Worm (Caenorhabditis elegans) whole organism, early embryonic: ENCODE data around the gene F09C8.1.

ENCODE experiments used
- B0310.2 ChIP-seq: sonication (generic microtip); optimal IDR thresholded peaks from 2 replicates; lab custom pipeline; 2016; ENCODE audit warnings: mild to moderate bottlenecking, missing genetic modification characterization, missing compliant biosample characterization
- F13C5.2 ChIP-seq: sonication (generic microtip); optimal IDR thresholded peaks from 2 replicates; lab custom pipeline; 2017; ENCODE audit warnings: mild to moderate bottlenecking, missing genetic modification characterization, inconsistent platforms, missing compliant biosample characterization
- aly-1 ChIP-seq: sonication (generic microtip); optimal IDR thresholded peaks from 2 replicates; lab custom pipeline; 2016; ENCODE audit warnings: missing genetic modification characterization, missing compliant biosample characterization
- ama-1 ChIP-seq: fragments of 150-350 bp; optimal IDR thresholded peaks from 2 replicates; lab custom pipeline; 2014
- ceh-13 ChIP-seq: fragments of 200-800 bp; sonication (Bioruptor generic); optimal IDR thresholded peaks from 2 replicates; lab custom pipeline; 2018; ENCODE audit warnings: mild to moderate bottlenecking, missing genetic modification characterization, missing compliant biosample characterization
- ceh-36 ChIP-seq: sonication (generic microtip); optimal IDR thresholded peaks from 2 replicates; lab custom pipeline; 2016; ENCODE audit warnings: missing genetic modification characterization, inconsistent platforms, missing compliant biosample characterization
- ets-7 ChIP-seq: sonication (generic microtip); optimal IDR thresholded peaks from 2 replicates; lab custom pipeline; 2016; ENCODE audit warnings: missing genotype, missing genetic modification characterization, missing compliant biosample characterization
- flt-1 ChIP-seq: fragments of 200-800 bp; sonication (Bioruptor generic); IDR thresholded peaks from 2 replicates; pipeline ENCODE4 v1.3.6; 2022; ENCODE audit warnings: missing genetic modification characterization, missing compliant biosample characterization
- hmbx-1 ChIP-seq: sonication (generic microtip); optimal IDR thresholded peaks from 2 replicates; lab custom pipeline; 2016; ENCODE audit warnings: mild to moderate bottlenecking, missing genetic modification characterization, missing compliant biosample characterization
- hmg-4 ChIP-seq: fragments of 200-800 bp; sonication (Bioruptor generic); optimal IDR thresholded peaks from 2 replicates; lab custom pipeline; 2018; ENCODE audit warnings: mild to moderate bottlenecking, missing genetic modification characterization, missing compliant biosample characterization
- hnd-1 ChIP-seq: sonication (generic microtip); optimal IDR thresholded peaks from 2 replicates; lab custom pipeline; 2016; ENCODE audit warnings: missing genetic modification characterization, missing compliant biosample characterization
- pes-1 ChIP-seq: fragments of 200-800 bp; sonication (Bioruptor generic); IDR thresholded peaks from 2 replicates; pipeline ENCODE4 v1.3.6; 2022; ENCODE audit warnings: missing genetic modification reagents, missing genetic modification characterization, missing compliant biosample characterization
- scrt-1 ChIP-seq: fragments of 200-800 bp; sonication (Bioruptor generic); IDR thresholded peaks from 2 replicates; pipeline ENCODE4 v1.3.6; 2022; ENCODE audit warnings: missing genetic modification characterization, missing compliant biosample characterization
- sea-1 ChIP-seq: fragments of 200-800 bp; sonication (Bioruptor generic); conservative IDR thresholded peaks from 2 replicates; pipeline ENCODE4 v1.3.6; 2022; ENCODE audit warnings: missing genetic modification characterization, missing compliant biosample characterization
- tbx-11 ChIP-seq: fragments of 200-800 bp; sonication (Bioruptor generic); IDR thresholded peaks from 2 replicates; pipeline ENCODE4 v1.3.6; 2022; ENCODE audit warnings: missing genetic modification characterization, missing compliant biosample characterization
- tbx-37 ChIP-seq: fragments of 200-800 bp; sonication (Bioruptor generic); conservative IDR thresholded peaks from 2 replicates; pipeline ENCODE4 v1.3.6; 2022; ENCODE audit warnings: missing genetic modification reagents, missing genetic modification characterization, missing compliant biosample characterization
- tra-4 ChIP-seq: sonication (generic microtip); optimal IDR thresholded peaks from 2 replicates; lab custom pipeline; 2017; ENCODE audit warnings: missing genetic modification characterization, missing compliant biosample characterization

F09C8.1 gene

ce11 chrX:16131044-16131443 is 32.3 kb downstream of the F09C8.1 start:
- TF ChIP-seq flt-1 (GFP tag; lab: Robert Waterston, UW) (no peak), B0310.2 (tag; lab: Kevin White, UChicago) (no peak), hmbx-1 (no peak), hmg-4 (GFP tag; lab: Kevin White, UChicago) (peak; percentile 20), tbx-11 (no peak)

ce11 chrX:16130213-16130612 is 33.1 kb downstream of the F09C8.1 start:
- no peak for TF ChIP-seq F13C5.2 (tag; lab: Kevin White, UChicago)
- TF ChIP-seq scrt-1 (GFP tag; lab: Robert Waterston, UW), result no peak
- no peak for TF ChIP-seq hnd-1 (tag; lab: Kevin White, UChicago)
- no peak for TF ChIP-seq ets-7 (tag; lab: Kevin White, UChicago)
- TF ChIP-seq tra-4, result no peak
- TF ChIP-seq ceh-36 (tag; lab: Kevin White, UChicago), result no peak
- no peak for TF ChIP-seq tbx-37 (GFP tag; lab: Robert Waterston, UW)
- no peak for TF ChIP-seq pes-1
- no peak for TF ChIP-seq tbx-11
- TF ChIP-seq ceh-13 (GFP tag; lab: Kevin White, UChicago), result no peak
- no peak for TF ChIP-seq ama-1 (lab: Kevin White, UChicago)
- TF ChIP-seq flt-1 (GFP tag; lab: Robert Waterston, UW), result no peak
- TF ChIP-seq hmg-4 (GFP tag; lab: Kevin White, UChicago), result no peak
- no peak for TF ChIP-seq aly-1 (tag; lab: Kevin White, UChicago)
- no peak for TF ChIP-seq sea-1 (GFP tag; lab: Robert Waterston, UW)
- TF ChIP-seq hmbx-1, result no peak
- TF ChIP-seq B0310.2 (tag; lab: Kevin White, UChicago), result no peak

ce11 chrX:16128794-16129193 is 34.5 kb downstream of the F09C8.1 start, which contains the start of gene ZK1073.1:
TSS of gene ZK1073.1 (minus strand) at chrX:16128865.
- no peak for TF ChIP-seq tra-4
- TF ChIP-seq pes-1, result 0 out of 2 replicates have a peak, but pooled peaks have one; percentile 14
- TF ChIP-seq tbx-37 (GFP tag; lab: Robert Waterston, UW), result no peak

- no peak for TF ChIP-seq ceh-36 (tag; lab: Kevin White, UChicago)
- no peak for TF ChIP-seq hmbx-1
- TF ChIP-seq hnd-1 (tag; lab: Kevin White, UChicago), result no peak
- no peak for TF ChIP-seq F13C5.2 (tag; lab: Kevin White, UChicago)
- no peak for TF ChIP-seq tra-4
- TF ChIP-seq pes-1, result no peak
- TF ChIP-seq sea-1 (GFP tag; lab: Robert Waterston, UW), result no peak
- no peak for TF ChIP-seq aly-1 (tag; lab: Kevin White, UChicago)
Measured at ce11 chrX:16124794-16125193, 38.5 kb downstream of the F09C8.1 start.

ce11 chrX:16124290-16124689 is 39.0 kb downstream of the F09C8.1 start:
- TF ChIP-seq hmg-4 (GFP tag; lab: Kevin White, UChicago), result no peak
- no peak for TF ChIP-seq ceh-13 (GFP tag; lab: Kevin White, UChicago)
- TF ChIP-seq aly-1 (tag; lab: Kevin White, UChicago), result no peak
- no peak for TF ChIP-seq ceh-36 (tag; lab: Kevin White, UChicago)
- TF ChIP-seq B0310.2 (tag; lab: Kevin White, UChicago), result no peak
- no peak for TF ChIP-seq hnd-1 (tag; lab: Kevin White, UChicago)
- TF ChIP-seq scrt-1 (GFP tag; lab: Robert Waterston, UW), result no peak

ce11 chrX:16122628-16123027 is 40.7 kb downstream of the F09C8.1 start:
- TF ChIP-seq sea-1 (GFP tag; lab: Robert Waterston, UW) (no peak), ceh-13 (GFP tag; lab: Kevin White, UChicago) (no peak), ceh-36 (tag; lab: Kevin White, UChicago) (no peak), aly-1 (tag; lab: Kevin White, UChicago) (no peak), flt-1 (GFP tag; lab: Robert Waterston, UW) (no peak), ets-7 (tag; lab: Kevin White, UChicago) (no peak), hmg-4 (GFP tag; lab: Kevin White, UChicago) (no peak), F13C5.2 (tag; lab: Kevin White, UChicago) (no peak), tbx-37 (GFP tag; lab: Robert Waterston, UW) (no peak), scrt-1 (GFP tag; lab: Robert Waterston, UW) (no peak), hmbx-1 (no peak), B0310.2 (tag; lab: Kevin White, UChicago) (no peak), pes-1 (no peak), tra-4 (no peak), tbx-11 (no peak), ama-1 (lab: Kevin White, UChicago) (no peak), hnd-1 (tag; lab: Kevin White, UChicago) (no peak)

ce11 chrX:16117618-16118017 is 45.7 kb downstream of the F09C8.1 start:
- no peak for TF ChIP-seq ceh-13 (GFP tag; lab: Kevin White, UChicago)

ce11 chrX:16117176-16117575 is 46.1 kb downstream of the F09C8.1 start:
- TF ChIP-seq tbx-11 (no peak), tra-4 (no peak), sea-1 (GFP tag; lab: Robert Waterston, UW) (no peak), F13C5.2 (tag; lab: Kevin White, UChicago) (no peak), hmg-4 (GFP tag; lab: Kevin White, UChicago) (no peak), B0310.2 (tag; lab: Kevin White, UChicago) (no peak), hmbx-1 (no peak), ceh-13 (GFP tag; lab: Kevin White, UChicago) (no peak), tbx-37 (GFP tag; lab: Robert Waterston, UW) (no peak), aly-1 (tag; lab: Kevin White, UChicago) (no peak)
